Worm (Caenorhabditis elegans) whole organism, dauer: ENCODE results near the gene T23G5.2.

Source experiments
- unc-62 ChIP-seq: sonication (generic microtip); optimal IDR thresholded peaks from 2 replicates; lab custom pipeline; 2017; ENCODE audit warnings: missing biosample characterization, missing genetic modification reagents, missing genetic modification characterization

The T23G5.2 gene

DNA sequence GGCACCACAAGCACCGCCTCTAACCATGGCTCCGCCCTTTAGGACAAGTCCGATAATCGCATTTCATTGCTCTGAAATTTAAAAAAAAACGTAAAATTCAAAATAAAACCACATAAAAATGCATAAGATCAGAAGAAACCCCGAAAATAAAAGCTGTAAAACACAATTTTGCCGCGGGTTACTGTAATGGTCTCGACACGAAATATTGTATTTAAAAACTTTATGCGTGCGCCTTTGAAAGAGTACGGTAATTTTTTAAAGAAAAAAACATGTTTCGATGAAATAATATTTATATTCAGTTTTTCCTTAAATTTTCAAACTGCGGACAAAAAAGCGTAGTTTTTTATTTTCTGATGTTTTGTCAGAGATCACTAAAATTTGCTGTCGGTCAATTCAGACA lies 7.4 kb downstream of the T23G5.2 start, which contains the start of gene rnr-1:
rnr-1 (minus strand) TSS at position 77 of the 400 bp plus-strand sequence.
- no peak for TF ChIP-seq unc-62 (GFP tag; lab: Kevin White, UChicago)

DNA sequence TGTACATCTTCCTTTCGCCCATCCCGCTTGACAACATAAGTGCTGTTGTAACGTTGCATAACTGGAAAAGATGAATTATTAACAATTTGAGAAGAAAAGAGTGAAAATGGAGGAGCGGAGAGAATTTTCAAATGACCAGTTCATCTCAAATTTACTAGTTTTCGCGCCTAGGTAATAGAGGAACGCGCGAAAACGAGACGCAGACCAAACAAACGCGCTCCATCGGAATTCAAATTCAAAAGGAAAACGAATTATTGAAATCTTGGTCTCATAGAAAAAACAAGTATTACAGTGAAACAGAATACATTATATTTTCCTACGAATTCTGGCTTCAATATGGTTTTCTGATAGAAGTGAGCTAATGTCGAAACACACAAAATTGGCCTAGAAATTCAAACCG lies 7.9 kb downstream of the T23G5.2 start:
- TF ChIP-seq unc-62 (GFP tag; lab: Kevin White, UChicago) = no peak

DNA sequence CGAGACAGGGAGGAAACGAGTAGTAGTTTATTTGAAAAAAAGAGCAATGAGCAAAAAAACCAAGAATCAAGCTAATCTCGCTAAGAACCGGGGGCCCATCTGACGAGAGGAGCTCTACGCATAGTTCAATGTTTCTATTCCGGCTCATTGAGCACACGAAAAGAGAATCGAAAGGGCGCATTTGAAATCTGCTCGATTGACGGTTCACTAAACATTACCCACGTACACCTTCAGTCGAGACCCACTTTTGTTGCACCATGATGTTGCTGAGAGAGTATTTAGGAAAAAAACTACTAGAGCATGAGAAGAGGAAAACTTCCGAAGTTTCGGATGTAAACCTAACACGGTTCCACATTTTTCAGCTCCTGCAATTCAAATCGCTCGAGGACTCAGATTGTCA lies 11.1 kb downstream of the T23G5.2 start:
- TF ChIP-seq unc-62 (GFP tag; lab: Kevin White, UChicago) = no peak

DNA sequence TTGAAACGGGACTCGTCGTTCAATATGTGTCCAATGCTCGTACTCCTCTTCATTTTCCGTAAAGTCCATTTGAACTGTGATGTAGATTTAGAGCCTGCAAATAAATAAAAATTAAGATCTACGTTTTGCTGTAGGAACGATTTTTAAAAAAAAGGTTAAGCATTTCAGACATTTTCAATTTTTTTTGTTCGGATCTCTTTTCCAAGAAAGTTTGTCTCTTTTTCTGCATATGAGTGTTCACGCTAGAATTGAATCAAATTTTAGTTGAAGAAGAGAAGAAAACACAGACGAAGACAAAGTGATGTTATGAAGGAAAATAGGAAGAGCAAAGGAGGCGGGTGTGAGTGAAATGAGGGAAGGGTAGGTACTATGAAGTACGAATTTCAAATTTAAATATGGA lies 20.8 kb downstream of the T23G5.2 start, which contains the start of gene npr-29:
npr-29 (minus strand) TSS at position 101 of the 400 bp plus-strand sequence.
- TF ChIP-seq unc-62 (GFP tag; lab: Kevin White, UChicago) = no peak

DNA sequence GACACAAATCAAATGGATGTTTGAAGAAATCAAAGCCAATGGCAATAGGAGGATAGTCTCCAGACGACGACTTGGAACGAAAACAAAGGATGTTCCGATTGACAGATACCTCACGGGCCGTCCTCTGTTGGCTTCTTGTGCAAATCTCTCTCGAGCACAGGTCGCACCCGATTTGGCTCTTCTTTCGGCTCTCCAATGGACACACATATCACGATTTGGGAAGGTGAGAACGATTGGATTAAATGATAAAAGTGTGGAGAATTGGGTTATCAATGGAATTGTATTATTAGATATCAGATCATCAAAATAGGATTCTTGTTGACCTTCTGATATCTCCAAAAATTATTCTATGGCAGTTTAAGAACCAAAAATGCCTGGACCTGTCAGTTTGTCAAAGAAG lies 29.9 kb downstream of the T23G5.2 start, which contains the start of gene ZC84.1:
ZC84.1 (minus strand) TSS at position 101 of the 400 bp plus-strand sequence.
- TF ChIP-seq unc-62 (GFP tag; lab: Kevin White, UChicago) = no peak

DNA sequence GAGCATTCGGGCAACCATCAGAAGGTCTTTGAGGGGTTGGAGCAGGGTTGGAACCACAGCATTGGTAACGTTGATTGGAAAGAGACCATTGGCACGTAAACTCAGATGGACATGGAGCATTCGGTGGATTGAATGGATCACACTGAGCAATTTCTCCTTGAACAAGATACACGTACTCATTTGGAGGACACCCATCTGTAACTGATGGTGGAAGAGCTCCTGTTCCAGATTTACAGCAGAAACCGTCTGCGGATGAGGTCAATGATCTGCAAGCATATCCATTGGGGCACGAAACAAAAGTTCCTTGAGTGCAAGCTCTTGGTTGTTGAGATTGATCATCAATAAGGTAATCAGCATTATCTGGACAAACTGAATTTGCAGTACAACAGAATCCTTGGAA lies 34.2 kb downstream of the T23G5.2 start:
- TF ChIP-seq unc-62 (GFP tag; lab: Kevin White, UChicago) = no peak

DNA sequence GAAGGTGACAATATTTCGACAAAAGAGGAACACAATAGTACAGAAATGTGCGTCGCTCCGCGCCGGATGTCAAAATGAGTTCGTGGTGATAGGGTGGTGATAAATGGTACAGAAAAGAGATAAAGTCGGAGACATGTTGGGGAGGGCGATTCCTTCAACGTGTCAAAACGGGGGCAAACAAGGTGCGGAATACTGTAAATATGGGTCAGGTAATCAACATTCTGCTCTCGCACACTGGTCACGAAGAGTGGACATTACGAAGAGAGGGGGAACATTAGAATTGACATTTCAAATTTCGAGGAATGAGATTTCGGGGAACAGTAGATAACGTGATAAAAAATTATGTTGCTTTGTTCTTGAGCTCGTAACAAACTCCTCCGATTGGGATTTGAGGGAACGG lies 36.5 kb downstream of the T23G5.2 start, which contains the start of gene ZC84.6:
ZC84.6 (minus strand) TSS at position 101 of the 400 bp plus-strand sequence.
- no peak for TF ChIP-seq unc-62 (GFP tag; lab: Kevin White, UChicago)

DNA sequence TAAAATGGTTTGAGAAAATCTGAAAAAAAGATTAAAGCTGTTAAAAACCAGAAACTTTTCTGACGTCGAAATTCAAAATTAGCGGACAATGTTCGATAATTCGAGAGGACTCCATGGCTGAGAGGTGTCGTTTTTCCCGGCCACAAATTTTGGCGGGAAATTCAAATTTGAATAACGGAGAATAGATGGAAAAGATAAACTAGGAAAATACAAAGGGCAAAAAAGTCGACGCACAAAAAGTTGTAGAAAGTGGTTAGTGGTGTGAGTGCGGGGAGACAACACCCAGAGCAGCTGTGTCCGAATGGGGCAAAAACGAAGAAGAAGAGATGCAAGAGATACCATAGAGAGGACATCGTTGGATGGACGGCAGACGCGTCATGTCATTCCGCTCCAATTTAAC lies 45.0 kb downstream of the T23G5.2 start, which contains the start of gene cls-3:
cls-3 (minus strand) TSS at position 19 of the 400 bp plus-strand sequence.
- no peak for TF ChIP-seq unc-62 (GFP tag; lab: Kevin White, UChicago)

DNA sequence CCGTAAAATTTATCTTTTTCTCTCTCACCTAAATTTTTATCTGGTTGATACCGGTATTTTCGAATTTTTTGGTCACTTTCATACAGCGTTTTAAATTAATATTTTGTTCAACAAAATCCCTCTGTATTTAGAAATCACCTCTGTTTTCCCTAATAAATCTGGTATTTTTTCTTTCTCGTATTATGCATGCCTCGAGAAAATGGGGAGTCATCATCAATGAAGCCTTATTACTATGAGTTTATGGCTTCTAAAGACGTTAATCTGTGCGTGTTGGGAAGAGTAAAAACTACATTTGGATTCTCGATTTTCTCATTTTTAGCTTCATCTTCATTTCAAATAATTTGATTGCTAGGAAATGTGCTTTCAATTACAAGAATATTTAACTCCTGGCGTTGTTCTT lies 50.4 kb downstream of the T23G5.2 start, which contains the start of gene ZC84.7:
ZC84.7 (plus strand) TSS at position 301 of the 400 bp plus-strand sequence.
- TF ChIP-seq unc-62 (GFP tag; lab: Kevin White, UChicago) = no peak
